Worm (Caenorhabditis elegans): ENCODE data around the gene nhr-38.
"Not testable (repeated sequence)": the region's sequence is repeated elsewhere in the genome, so short reads cannot be mapped to it uniquely, and the experiment has no call there.

Gene nhr-38

ce11 chrIV:9683433-9683832 is 26.6 kb upstream of the nhr-38 start, which contains the start of the genes htas-1 and ZK1251.3:
Gene htas-1 (minus strand): TSS chrIV:9683533.
Gene ZK1251.3 (plus strand): TSS chrIV:9683658.
- TF ChIP-seq egl-27 (tag; optimal IDR thresholded peaks at IDR 0.05) (no peak), nhr-77 (tag; optimal IDR thresholded peaks at IDR 0.05) (no peak), dpl-1 (GFP tag; optimal IDR thresholded peaks at IDR 0.05) (no peak), set-16 (GFP tag; IDR thresholded peaks at IDR 0.05) (no peak), ctbp-1 (GFP tag; IDR thresholded peaks at IDR 0.05) (no peak), madf-9 (GFP tag; conservative IDR thresholded peaks at IDR 0.05) (no peak), lin-38 (GFP tag; IDR thresholded peaks at IDR 0.05) (no peak), arid-1 (GFP tag; conservative IDR thresholded peaks at IDR 0.05) (no peak), aha-1 (tag) (no peak)

DNA sequence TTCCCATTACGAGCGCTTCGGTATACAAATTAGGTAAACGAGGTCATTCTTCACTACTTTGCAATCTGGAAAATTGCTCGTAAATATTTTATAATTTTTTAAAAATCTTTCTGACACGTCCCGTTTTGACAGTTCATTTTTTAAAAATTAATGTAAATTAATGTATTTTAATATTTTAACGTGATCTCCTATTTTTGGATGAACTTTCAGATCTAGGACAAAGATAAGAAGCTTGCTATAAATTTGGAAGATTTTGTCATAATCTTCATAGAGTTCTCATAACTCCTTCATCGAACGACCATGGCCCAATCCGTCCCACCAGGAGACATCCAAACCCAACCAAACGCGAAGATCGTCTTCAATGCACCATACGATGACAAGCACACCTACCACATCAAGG is 21.3 kb upstream of the nhr-38 start, which contains the start of gene msp-76:
TSS of gene msp-76 (plus strand) at position 301 of the 400 bp plus-strand sequence.
- TF ChIP-seq gei-8 (GFP tag; optimal IDR thresholded peaks at IDR 0.05); F49E8.2 (tag; optimal IDR thresholded peaks at IDR 0.05; ENCODE audit: borderline replicate concordance); daf-12 (tag; optimal IDR thresholded peaks at IDR 0.05): not testable (repeated sequence)

DNA sequence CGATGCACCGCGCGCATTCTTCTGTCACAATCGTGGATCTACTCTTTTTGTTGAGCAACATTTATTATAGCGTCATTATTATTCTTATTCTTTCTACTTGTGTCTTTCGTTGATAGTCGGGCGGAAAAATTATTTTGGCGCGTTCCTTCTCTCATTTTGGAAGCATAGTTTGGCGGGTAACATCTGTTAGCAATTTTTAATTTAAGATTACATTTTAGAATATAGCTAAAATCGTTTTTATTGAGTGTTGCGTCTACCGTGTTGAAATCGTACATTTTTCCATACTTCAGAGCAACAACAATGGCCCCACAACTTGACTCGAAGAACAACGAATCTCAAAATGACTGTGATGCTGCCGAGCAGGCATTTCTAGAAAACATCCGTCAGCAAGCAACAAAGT is 19.3 kb upstream of the nhr-38 start, which contains the start of gene sdz-36:
TSS of gene sdz-36 (plus strand) at position 301 of the 400 bp plus-strand sequence.
- TF ChIP-seq dve-1 (tag; optimal IDR thresholded peaks at IDR 0.05; ENCODE audit: insufficient read depth) (no peak), F10B5.3 (tag; optimal IDR thresholded peaks at IDR 0.05) (no peak), dmd-6 (GFP tag; IDR thresholded peaks at IDR 0.05) (no peak), nhr-11 (tag; optimal IDR thresholded peaks at IDR 0.05) (no peak), lir-3 (tag; optimal IDR thresholded peaks at IDR 0.05) (no peak), daf-12 (tag; optimal IDR thresholded peaks at IDR 0.05) (no peak)

ce11 chrIV:9692874-9693273 is 17.1 kb upstream of the nhr-38 start, which contains the start of gene twk-9:
Gene twk-9 (plus strand): TSS chrIV:9693174.
- TF ChIP-seq dpl-1 (GFP tag; optimal IDR thresholded peaks at IDR 0.05) (no peak), dve-1 (tag; optimal IDR thresholded peaks at IDR 0.05; ENCODE audit: insufficient read depth) (no peak), unc-62 (GFP tag; optimal IDR thresholded peaks at IDR 0.05 in 1 of 2) (no peak), unc-62 (tag; optimal IDR thresholded peaks at IDR 0.05) (no peak), ceh-82 (tag; optimal IDR thresholded peaks at IDR 0.05) (no peak), attf-4 (tag; optimal IDR thresholded peaks at IDR 0.05) (no peak), nhr-28 (tag; optimal IDR thresholded peaks at IDR 0.05) (no peak), lim-7 (GFP tag; IDR thresholded peaks at IDR 0.05) (no peak), mxl-3 (GFP tag; optimal IDR thresholded peaks at IDR 0.05) (no peak), hlh-11 (tag; optimal IDR thresholded peaks at IDR 0.05) (no peak)

ce11 chrIV:9696513-9696912 is 13.5 kb upstream of the nhr-38 start:
- peak; percentile 1 for TF ChIP-seq aha-1 (tag)
- TF ChIP-seq mxl-2 (GFP tag; conservative IDR thresholded peaks at IDR 0.05) = no peak
- peak in 1 of 2 experiments; percentile 99 for TF ChIP-seq unc-62 (GFP tag; optimal IDR thresholded peaks at IDR 0.05 in 1 of 2)
- no peak for TF ChIP-seq unc-62 (tag; optimal IDR thresholded peaks at IDR 0.05)

DNA sequence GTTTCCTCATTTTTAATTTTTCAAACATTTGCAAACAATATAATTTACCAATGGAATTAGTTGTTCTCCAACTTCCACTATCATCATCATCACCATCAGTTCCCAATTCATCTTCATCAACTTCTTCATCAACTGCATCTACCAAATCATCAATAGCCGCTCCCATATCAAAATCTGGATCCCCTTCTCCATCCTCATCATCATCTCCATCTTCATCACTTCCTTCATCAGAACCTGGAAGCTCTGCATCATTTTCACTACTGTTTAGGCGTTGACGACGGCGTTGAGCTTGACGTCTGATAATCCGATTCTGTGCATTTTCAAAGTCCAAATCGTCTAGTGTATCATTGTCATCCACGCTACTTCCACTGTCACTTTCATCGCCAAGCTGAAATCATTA is 12.1 kb upstream of the nhr-38 start:
- TF ChIP-seq snpc-1.2 (GFP tag; IDR thresholded peaks at IDR 0.05) (no peak), unc-62 (GFP tag; optimal IDR thresholded peaks at IDR 0.05 in 1 of 2) (peak in 1 of 2 experiments; percentile 91), unc-62 (tag; optimal IDR thresholded peaks at IDR 0.05) (no peak)

ce11 chrIV:9699062-9699461 is 10.9 kb upstream of the nhr-38 start:
- TF ChIP-seq dmd-6 (GFP tag; IDR thresholded peaks at IDR 0.05) (peak; percentile 73), ceh-62 (tag; optimal IDR thresholded peaks at IDR 0.05) (no peak), nhr-28 (tag; optimal IDR thresholded peaks at IDR 0.05) (peak; percentile 28), T26A8.4 (GFP tag; IDR thresholded peaks at IDR 0.05) (no peak)

Data from whole organism, L4 larva.